Fruit fly (Drosophila melanogaster) whole organism, prepupa: ENCODE data around the gene CG42655.

Source experiments
- Blimp-1 ChIP-seq: fragments of 200-800 bp; sonication (Bioruptor generic); optimal IDR thresholded peaks from 3 replicates; lab custom pipeline; 2017; ENCODE audit warnings: missing biosample characterization, missing genetic modification characterization, mild to moderate bottlenecking, moderate library complexity, missing genetic modification reagents
- CG16779 ChIP-seq: fragments of 200-800 bp; sonication (Bioruptor generic); optimal IDR thresholded peaks from 3 replicates; lab custom pipeline; 2017; ENCODE audit warnings: missing biosample characterization, mild to moderate bottlenecking, missing genetic modification characterization
- CG3919 ChIP-seq: fragments of 200-800 bp; sonication (Bioruptor generic); optimal IDR thresholded peaks from 3 replicates; lab custom pipeline; 2016; ENCODE audit warnings: missing biosample characterization, missing genetic modification characterization
- CG8119 ChIP-seq: fragments of 200-800 bp; sonication (Bioruptor generic); IDR thresholded peaks from 3 replicates; pipeline ENCODE4 v1.3.6; 2022; ENCODE audit warnings: missing biosample characterization, missing genetic modification characterization
- Eip78C ChIP-seq: fragments of 200-800 bp; sonication (Bioruptor generic); peaks from one replicate; lab custom pipeline; 2016; ENCODE audit warnings: missing biosample characterization, missing genetic modification characterization
- Ets21C ChIP-seq: fragments of 200-800 bp; sonication (Bioruptor generic); optimal IDR thresholded peaks from 3 replicates; lab custom pipeline; 2016; ENCODE audit warnings: missing biosample characterization, missing genetic modification characterization
- achi ChIP-seq: fragments of 200-800 bp; sonication (Bioruptor generic); optimal IDR thresholded peaks from 3 replicates; lab custom pipeline; 2016; ENCODE audit warnings: missing biosample characterization, missing genetic modification characterization
- dsx ChIP-seq: fragments of 200-800 bp; optimal IDR thresholded peaks from 3 replicates; lab custom pipeline; 2019; ENCODE audit warnings: missing biosample characterization, mild to moderate bottlenecking, missing genetic modification characterization, moderate library complexity; ENCODE audit not compliant: poor library complexity, severe bottlenecking
- fd85E ChIP-seq: fragments of 200-800 bp; sonication (Bioruptor generic); optimal IDR thresholded peaks from 3 replicates; lab custom pipeline; 2016; ENCODE audit warnings: missing biosample characterization, missing genetic modification characterization
- fkh ChIP-seq: fragments of 200-800 bp; sonication (Bioruptor generic); optimal IDR thresholded peaks from 3 replicates; lab custom pipeline; 2017; ENCODE audit warnings: missing biosample characterization, mild to moderate bottlenecking, missing genetic modification characterization, moderate library complexity
- net ChIP-seq: fragments of 200-800 bp; sonication (Bioruptor generic); optimal IDR thresholded peaks from 3 replicates; lab custom pipeline; 2016; ENCODE audit warnings: missing biosample characterization, missing genetic modification characterization
- ss ChIP-seq, 2 experiments: fragments of 200-800 bp; sonication (Bioruptor generic); optimal IDR thresholded peaks; 2 replicates in 1 of 2; 3 replicates in 1 of 2; lab custom pipeline; 2017 to 2018; ENCODE audit warnings: mild to moderate bottlenecking in 2 of 2, missing biosample characterization in 2 of 2, missing genetic modification characterization in 2 of 2, moderate library complexity in 1 of 2
- vri ChIP-seq: fragments of 200-800 bp; sonication (Bioruptor generic); optimal IDR thresholded peaks from 3 replicates; lab custom pipeline; 2016; ENCODE audit warnings: missing biosample characterization, mild to moderate bottlenecking, missing genetic modification characterization

The CG42655 gene

dm6 chr3L:19904411-19905135, 48.9 kb downstream of the CG42655 start:
- TF ChIP-seq net (GFP tag; lab: Kevin White, UChicago) (no peak), Eip78C (GFP tag; lab: Kevin White, UChicago) (peak; percentile 14), fkh (GFP tag; lab: Kevin White, UChicago) (peak; percentile 20), Ets21C (GFP tag; lab: Kevin White, UChicago) (no peak), CG16779 (tag; lab: Kevin White, UChicago) (peak; percentile 1), achi (GFP tag; lab: Kevin White, UChicago) (no peak), dsx (GFP tag; lab: Kevin White, UChicago) (peak; percentile 2), ss (GFP tag; optimal IDR thresholded peaks at IDR 0.05; lab: Kevin White, UChicago) (peak; percentile 19 to 29), CG3919 (GFP tag; lab: Kevin White, UChicago) (no peak), fd85E (GFP tag; lab: Kevin White, UChicago) (no peak), CG8119 (GFP tag; lab: Robert Waterston, UW) (peak; percentile 45; the same call in 1 of the 3 replicates), Blimp-1 (GFP tag; lab: Kevin White, UChicago) (no peak)

dm6 chr3L:19903400-19903846, 50.1 kb downstream of the CG42655 start:
- TF ChIP-seq vri (GFP tag; lab: Kevin White, UChicago) (peak; percentile 47), Eip78C (GFP tag; lab: Kevin White, UChicago) (no peak)
